Worm (Caenorhabditis elegans): ENCODE data around the gene srw-67.
"Not testable (repeated sequence)": the region's sequence is repeated elsewhere in the genome, so short reads cannot be mapped to it uniquely, and the experiment has no call there.

Gene srw-67

DNA sequence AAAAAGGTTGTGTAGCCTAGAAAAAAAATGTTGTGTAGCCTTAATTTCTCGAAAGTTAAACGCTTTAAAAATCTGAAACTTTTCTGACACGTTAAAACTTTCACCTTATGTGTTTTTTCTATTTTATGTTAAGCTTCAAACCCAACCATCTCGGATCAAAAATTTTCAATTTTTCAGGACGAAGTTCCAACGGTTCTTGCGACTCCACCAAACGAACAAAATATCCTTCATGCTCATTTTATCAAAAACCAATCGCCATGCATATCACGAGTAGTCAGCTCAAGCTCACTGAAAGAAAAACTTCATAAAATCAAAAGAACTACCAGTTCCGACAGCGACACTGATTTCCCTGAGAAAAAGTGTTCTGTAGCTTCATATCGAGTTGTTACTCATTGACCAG lies 19.0 kb downstream of the srw-67 start:
- TF ChIP-seq unc-62 (GFP tag; optimal IDR thresholded peaks at IDR 0.05) = no peak

DNA sequence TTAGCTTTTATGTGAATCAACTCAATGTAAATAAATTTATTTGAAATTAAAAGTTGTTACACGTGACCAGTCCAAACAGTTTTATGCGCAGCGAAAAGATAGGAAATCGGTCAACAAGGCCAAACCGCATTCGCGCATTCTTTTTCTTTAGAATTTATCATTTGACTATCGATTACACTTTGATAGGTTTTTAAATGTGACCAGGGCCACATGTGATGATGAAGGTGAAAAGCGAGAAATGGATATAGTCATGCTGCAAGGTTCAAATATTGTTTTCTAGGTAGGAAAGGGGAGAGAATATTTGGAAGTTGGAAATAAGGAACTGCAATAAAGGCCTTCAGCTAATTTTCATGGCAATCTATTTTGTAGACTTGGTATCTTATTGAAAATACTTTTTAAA lies 19.5 kb downstream of the srw-67 start:
- TF ChIP-seq unc-62 (GFP tag; optimal IDR thresholded peaks at IDR 0.05) = no peak

DNA sequence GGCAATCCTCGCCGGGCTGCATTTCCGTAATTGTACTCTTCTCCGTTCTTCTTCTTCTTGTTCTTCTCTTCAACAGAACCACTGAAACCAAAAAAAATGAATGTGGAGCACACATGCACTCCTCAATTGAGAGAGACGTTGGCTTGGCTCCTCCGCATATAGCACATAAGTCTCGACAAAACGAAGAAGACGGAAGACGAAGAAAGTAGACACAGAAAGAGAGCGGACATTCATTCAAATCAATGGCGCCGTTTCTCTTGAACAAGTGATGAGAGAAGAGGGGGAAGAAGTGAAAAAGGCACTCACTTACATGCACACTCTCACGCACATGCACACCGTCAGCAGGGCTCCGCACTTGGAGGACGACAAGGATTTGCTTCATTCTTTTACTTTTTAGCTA lies 20.1 kb downstream of the srw-67 start, which contains the start of gene F25E5.9:
Gene F25E5.9 (minus strand): TSS at position 382 of the 400 bp plus-strand sequence.
- no peak for TF ChIP-seq unc-62 (GFP tag; optimal IDR thresholded peaks at IDR 0.05)

DNA sequence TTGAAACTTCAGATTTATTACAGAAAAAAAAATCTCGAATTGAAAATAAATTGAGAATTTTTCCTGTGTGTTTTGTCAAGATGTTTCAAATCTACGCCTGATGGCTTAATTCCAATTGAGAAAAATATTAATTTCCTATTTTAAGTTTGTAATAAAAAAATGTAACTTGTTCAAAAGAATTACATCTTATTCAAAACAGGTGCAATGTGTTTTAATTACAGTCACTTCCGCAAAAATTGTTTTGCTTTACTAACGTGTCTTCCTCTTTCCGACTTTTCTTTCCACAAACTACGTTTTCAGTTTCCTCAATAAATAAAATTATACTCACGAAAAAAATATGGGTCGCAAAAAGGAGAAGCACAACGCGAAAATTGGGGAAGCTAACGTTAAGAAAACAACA lies 20.5 kb downstream of the srw-67 start, which contains the start of gene F25E5.16:
Gene F25E5.16 (plus strand): TSS at position 301 of the 400 bp plus-strand sequence.
- TF ChIP-seq unc-62 (GFP tag; optimal IDR thresholded peaks at IDR 0.05) = no peak

ce11 chrV:7439807-7440206 lies 22.3 kb downstream of the srw-67 start, which contains the start of gene try-13:
TSS of gene try-13 (plus strand) at chrV:7440107.
- no peak for TF ChIP-seq unc-62 (GFP tag; optimal IDR thresholded peaks at IDR 0.05)

DNA sequence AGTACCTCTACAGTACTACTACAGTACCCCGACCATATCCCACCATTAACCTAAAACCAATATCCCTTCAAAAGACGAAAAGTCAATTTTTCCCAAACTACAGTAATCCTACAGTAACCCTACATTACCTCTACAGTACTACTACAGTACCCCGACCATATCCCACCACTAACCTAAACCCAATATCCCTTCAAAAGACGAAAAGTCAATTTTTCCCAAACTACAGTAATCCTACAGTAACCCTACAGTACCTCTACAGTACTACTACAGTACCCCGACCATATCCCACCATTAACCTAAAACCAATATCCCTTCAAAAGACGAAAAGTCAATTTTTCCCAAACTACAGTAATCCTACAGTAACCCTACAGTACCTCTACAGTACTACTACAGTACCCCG lies 26.9 kb downstream of the srw-67 start, which contains the start of gene nhr-141:
Gene nhr-141 (plus strand): TSS at position 331 of the 400 bp plus-strand sequence.
- not testable (repeated sequence) for TF ChIP-seq unc-62 (GFP tag; optimal IDR thresholded peaks at IDR 0.05)

DNA sequence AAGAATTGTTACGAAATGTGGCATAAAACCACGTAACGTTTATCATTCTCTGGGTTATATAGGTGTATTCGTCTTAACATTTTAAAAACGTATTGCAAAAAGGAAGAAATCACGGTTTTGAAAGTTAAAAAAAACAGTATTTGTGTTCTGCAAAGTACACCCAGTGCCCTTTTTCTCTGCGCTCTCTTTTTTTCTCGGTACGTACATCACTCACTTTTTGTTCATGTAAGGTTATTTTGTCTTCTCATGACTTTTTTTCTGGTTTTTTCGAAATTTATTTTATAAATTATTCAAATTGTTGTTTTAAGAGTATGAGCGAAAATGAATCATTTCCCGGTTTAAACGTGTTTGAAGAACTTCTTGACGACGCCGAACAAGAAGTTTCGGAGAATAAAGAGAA lies 29.5 kb downstream of the srw-67 start, which contains the start of gene F25E5.5:
Gene F25E5.5 (plus strand): TSS at position 301 of the 400 bp plus-strand sequence.
- no peak for TF ChIP-seq unc-62 (GFP tag; optimal IDR thresholded peaks at IDR 0.05)

- no peak for TF ChIP-seq unc-62 (GFP tag; optimal IDR thresholded peaks at IDR 0.05)
Measured at ce11 chrV:7449303-7449827, 31.9 kb downstream of the srw-67 start, which contains the start of gene try-12. TSS of gene try-12 (plus strand) at chrV:7449353.

DNA sequence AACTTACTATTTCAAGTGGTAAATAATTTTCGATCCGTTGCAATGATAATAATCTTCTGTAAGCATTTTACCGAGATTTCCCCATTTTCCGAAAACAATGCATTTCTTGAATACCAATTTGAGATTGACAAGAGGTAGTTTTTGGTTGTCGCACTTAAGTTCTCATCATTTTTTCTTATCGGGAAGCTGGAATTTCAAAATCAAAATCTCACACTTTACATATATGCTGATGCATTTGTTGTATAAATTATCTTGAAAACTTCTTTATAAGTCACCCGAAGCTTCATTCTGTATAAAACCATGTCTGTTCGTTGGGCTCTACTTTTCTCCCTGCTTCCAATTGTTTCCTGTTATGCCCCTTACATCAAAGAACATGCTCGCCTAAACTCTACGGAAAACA lies 34.0 kb downstream of the srw-67 start, which contains the start of gene try-11:
Gene try-11 (plus strand): TSS at position 301 of the 400 bp plus-strand sequence.
- TF ChIP-seq unc-62 (GFP tag; optimal IDR thresholded peaks at IDR 0.05) = no peak

ce11 chrV:7454236-7454635 lies 36.8 kb downstream of the srw-67 start, which contains the start of gene try-8:
TSS of gene try-8 (minus strand) at chrV:7454336.
- no peak for TF ChIP-seq unc-62 (GFP tag; optimal IDR thresholded peaks at IDR 0.05)

DNA sequence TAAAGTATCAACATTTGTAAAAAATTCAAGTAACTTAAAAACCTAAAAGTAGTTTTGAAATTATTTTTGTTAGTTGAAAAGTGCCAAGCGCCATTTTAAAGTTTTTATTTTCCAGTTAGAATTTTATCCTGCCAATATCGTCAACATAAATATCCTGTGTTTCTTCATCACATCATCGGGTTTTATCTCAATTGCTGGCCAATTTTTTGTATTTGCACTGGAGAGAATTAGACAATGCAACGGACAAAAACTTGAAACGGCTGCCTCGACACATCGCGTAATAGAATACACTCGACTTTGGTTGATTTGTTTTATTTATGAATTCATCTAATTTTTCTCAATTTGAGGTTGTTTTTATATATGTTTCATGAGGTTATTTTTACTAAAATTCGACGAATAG lies 37.5 kb downstream of the srw-67 start, which contains the start of gene F25E5.2:
Gene F25E5.2 (plus strand): TSS at position 301 of the 400 bp plus-strand sequence.
- no peak for TF ChIP-seq unc-62 (GFP tag; optimal IDR thresholded peaks at IDR 0.05)

DNA sequence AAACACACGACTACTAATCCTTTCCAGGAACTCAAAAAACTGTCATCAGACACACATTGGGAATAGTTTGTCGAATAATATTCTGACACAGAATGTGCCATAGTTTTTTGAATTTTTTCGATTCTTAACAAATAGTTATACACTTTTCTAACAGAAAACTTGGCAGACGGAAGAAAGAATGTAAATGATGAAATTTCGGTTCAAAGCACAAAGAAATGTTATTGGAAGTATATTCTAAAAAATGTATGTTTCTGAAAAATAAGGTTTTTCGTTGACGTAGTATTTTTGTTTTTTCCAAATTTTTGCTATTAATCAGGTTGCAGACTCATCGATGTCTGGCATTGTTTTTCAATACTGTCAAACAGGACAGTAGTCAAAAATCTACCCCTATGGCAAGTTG lies 43.4 kb downstream of the srw-67 start, which contains the start of gene srh-92:
Gene srh-92 (minus strand): TSS at position 101 of the 400 bp plus-strand sequence.
- TF ChIP-seq unc-62 (GFP tag; optimal IDR thresholded peaks at IDR 0.05) = no peak

DNA sequence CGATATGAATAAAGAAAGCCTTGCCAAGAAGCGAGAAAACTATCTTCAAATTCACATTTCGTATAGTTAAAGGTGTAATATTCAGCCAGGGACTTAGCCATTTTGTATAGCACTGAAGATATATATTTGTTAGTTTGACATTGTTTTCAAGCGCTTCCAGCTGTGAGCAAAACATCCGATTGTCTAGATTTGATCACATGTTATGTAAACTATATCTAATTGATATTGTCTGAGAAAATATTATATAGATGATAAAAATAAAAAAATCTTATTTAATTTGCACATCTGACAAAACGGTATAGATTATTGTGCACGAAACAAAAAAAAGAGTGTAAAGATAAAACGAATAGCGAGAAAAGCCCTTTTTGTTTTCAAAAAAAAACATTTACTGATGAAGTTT lies 47.2 kb downstream of the srw-67 start, which contains the start of gene srh-89:
Gene srh-89 (minus strand): TSS at position 101 of the 400 bp plus-strand sequence.
- TF ChIP-seq unc-62 (GFP tag; optimal IDR thresholded peaks at IDR 0.05) = no peak

- no peak for TF ChIP-seq unc-62 (GFP tag; optimal IDR thresholded peaks at IDR 0.05)
Measured at ce11 chrV:7465509-7465908, 48.0 kb downstream of the srw-67 start, which contains the start of gene F25E5.1. TSS of gene F25E5.1 (plus strand) at chrV:7465884.
